Worm (Caenorhabditis elegans): ENCODE measurements around the gene popl-7.

The popl-7 gene

DNA sequence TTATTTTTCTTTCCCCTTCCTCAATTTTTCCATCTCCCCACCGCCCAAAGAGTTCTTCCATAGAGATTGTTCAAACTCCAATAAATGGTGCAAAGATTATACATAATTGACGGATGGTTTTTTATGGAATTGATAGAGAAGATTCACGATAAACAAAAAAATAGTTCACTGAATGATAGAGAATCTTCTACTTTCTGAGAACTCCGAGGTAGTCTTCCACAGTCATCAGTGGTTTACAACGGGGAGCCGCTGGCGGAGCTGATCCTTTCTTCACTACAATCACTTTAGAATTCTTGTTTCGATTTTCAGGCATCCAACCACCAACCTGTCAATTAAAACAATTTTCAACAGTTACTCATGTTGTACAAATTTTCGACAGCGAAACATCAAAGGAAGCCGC is 14.5 kb upstream of the popl-7 start:
- TF ChIP-seq fkh-6 (tag; optimal IDR thresholded peaks at IDR 0.05) (no peak), ceh-48 (tag; optimal IDR thresholded peaks at IDR 0.05) (no peak), gmeb-2 (tag; optimal IDR thresholded peaks at IDR 0.05) (no peak), dmd-4 (tag; optimal IDR thresholded peaks at IDR 0.05; ENCODE audit: borderline replicate concordance) (no peak), nhr-11 (tag; optimal IDR thresholded peaks at IDR 0.05) (no peak), ceh-24 (tag; optimal IDR thresholded peaks at IDR 0.05) (no peak), lim-6 (tag; optimal IDR thresholded peaks at IDR 0.05) (no peak), pha-2 (tag; optimal IDR thresholded peaks at IDR 0.05) (no peak), ceh-18 (tag; optimal IDR thresholded peaks at IDR 0.05) (no peak), lin-11 (tag; optimal IDR thresholded peaks at IDR 0.05) (no peak), ceh-19 (GFP tag; optimal IDR thresholded peaks at IDR 0.05) (no peak), pag-3 (tag; optimal IDR thresholded peaks at IDR 0.05; ENCODE audit: borderline replicate concordance) (no peak), tbx-7 (tag; optimal IDR thresholded peaks at IDR 0.05) (no peak), ceh-6 (GFP tag; optimal IDR thresholded peaks at IDR 0.05) (no peak), sdc-2 (tag; optimal IDR thresholded peaks at IDR 0.05) (no peak), nhr-232 (tag; optimal IDR thresholded peaks at IDR 0.05) (no peak), elt-2 (tag; optimal IDR thresholded peaks at IDR 0.05) (no peak), pha-4 (tag; optimal IDR thresholded peaks at IDR 0.05) (no peak), ztf-16 (tag; optimal IDR thresholded peaks at IDR 0.05) (no peak)

DNA sequence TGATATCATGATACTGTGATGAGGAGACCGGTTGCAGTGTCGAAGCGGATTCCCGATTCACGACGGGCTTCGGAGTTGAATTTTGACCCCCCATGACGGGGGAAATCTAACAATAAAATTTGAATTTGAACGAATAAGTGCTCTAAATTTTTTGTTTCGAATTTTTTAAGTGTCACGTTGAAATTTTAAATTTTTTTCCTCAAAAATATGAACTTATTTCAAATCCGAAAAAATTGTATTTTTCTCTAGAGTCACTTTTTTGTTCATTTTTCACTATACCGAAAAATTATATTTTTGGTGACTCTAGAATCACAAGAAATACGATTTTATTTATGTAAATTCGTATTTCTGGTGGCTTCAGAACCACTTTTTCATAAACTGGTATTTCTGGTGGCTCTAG is 12.0 kb upstream of the popl-7 start, which contains the start of gene W02A2.8:
TSS of gene W02A2.8 (minus strand) at position 101 of the 400 bp plus-strand sequence.
- TF ChIP-seq ceh-9 (tag; optimal IDR thresholded peaks at IDR 0.05) (no peak), T23F11.4 (GFP tag; optimal IDR thresholded peaks at IDR 0.05) (no peak), syd-9 (tag; optimal IDR thresholded peaks at IDR 0.05) (no peak), ttx-3 (tag; optimal IDR thresholded peaks at IDR 0.05) (no peak), elt-4 (tag; optimal IDR thresholded peaks at IDR 0.05) (no peak), nfya-1 (tag; optimal IDR thresholded peaks at IDR 0.05) (no peak)

DNA sequence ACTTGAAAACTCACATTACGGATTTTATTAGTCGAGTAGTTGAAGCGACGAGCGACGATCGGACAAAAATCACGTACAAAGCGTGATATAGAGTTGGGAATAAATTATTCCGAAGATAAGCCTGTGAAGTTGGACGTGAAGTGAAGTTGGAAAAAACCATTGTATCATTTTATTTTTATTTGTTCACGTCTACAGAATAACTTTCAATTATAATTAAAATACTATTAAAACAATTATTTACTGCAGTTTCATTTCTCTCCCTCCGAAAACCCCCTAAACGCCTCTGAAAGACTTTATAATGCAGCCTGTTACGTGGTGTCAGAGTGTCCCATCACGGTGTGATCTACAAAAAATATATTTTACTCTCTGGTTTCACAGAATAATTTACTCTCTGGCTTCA is 10.3 kb upstream of the popl-7 start, which contains the start of gene Y62E10A.3:
TSS of gene Y62E10A.3 (minus strand) at position 101 of the 400 bp plus-strand sequence.
- TF ChIP-seq nhr-232 (tag; optimal IDR thresholded peaks at IDR 0.05) (no peak), odd-2 (tag; optimal IDR thresholded peaks at IDR 0.05) (no peak), gmeb-2 (tag; optimal IDR thresholded peaks at IDR 0.05) (no peak), mec-3 (tag; optimal IDR thresholded peaks at IDR 0.05; ENCODE audit: borderline replicate concordance) (no peak), sox-2 (GFP tag; IDR thresholded peaks at IDR 0.05) (no peak), ceh-19 (GFP tag; optimal IDR thresholded peaks at IDR 0.05) (no peak), unc-86 (tag; optimal IDR thresholded peaks at IDR 0.05) (no peak), elt-2 (tag; optimal IDR thresholded peaks at IDR 0.05) (no peak), unc-55 (GFP tag; optimal IDR thresholded peaks at IDR 0.05) (no peak)

DNA sequence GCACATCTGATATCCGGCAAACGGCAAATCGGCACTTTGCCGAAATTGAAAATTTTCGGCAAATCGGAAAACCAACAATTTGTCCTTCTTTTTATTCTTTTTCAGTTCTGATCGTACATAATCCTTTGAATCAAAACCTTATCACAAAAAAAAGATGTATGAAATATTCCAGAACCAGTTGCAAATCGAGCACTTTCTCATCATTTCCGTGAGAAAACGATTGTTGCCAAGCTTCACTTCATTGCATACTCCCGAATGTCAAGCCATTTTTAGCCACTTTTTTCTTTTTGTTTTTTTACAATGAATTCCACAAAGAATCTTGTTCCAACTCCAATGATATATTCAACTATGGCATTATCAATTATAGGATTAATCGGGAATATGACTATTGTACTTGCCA is 5.6 kb upstream of the popl-7 start, which contains the start of gene srsx-25:
TSS of gene srsx-25 (plus strand) at position 301 of the 400 bp plus-strand sequence.
- TF ChIP-seq ama-1 (optimal IDR thresholded peaks at IDR 0.05) = no peak
- TF ChIP-seq gmeb-2 (tag; optimal IDR thresholded peaks at IDR 0.05) = no peak
- no peak for TF ChIP-seq pha-2 (tag; optimal IDR thresholded peaks at IDR 0.05)
- no peak for TF ChIP-seq tbx-7 (tag; optimal IDR thresholded peaks at IDR 0.05)
- no peak for TF ChIP-seq ceh-14 (tag; optimal IDR thresholded peaks at IDR 0.05)
- no peak for TF ChIP-seq ceh-48 (tag; optimal IDR thresholded peaks at IDR 0.05)
- no peak for TF ChIP-seq pqm-1 (tag; optimal IDR thresholded peaks at IDR 0.05)
- TF ChIP-seq madf-2 (tag; optimal IDR thresholded peaks at IDR 0.05) = no peak
- no peak for TF ChIP-seq unc-42 (tag; optimal IDR thresholded peaks at IDR 0.05)
- no peak for TF ChIP-seq ets-4 (tag; optimal IDR thresholded peaks at IDR 0.05)
- no peak for TF ChIP-seq hlh-8 (tag; optimal IDR thresholded peaks at IDR 0.05)
- TF ChIP-seq ztf-16 (tag; optimal IDR thresholded peaks at IDR 0.05) = no peak
- TF ChIP-seq ceh-24 (tag; optimal IDR thresholded peaks at IDR 0.05) = no peak
- no peak for TF ChIP-seq ceh-34 (tag; optimal IDR thresholded peaks at IDR 0.05)
- TF ChIP-seq nhr-232 (tag; optimal IDR thresholded peaks at IDR 0.05) = no peak
- TF ChIP-seq F13H6.1 (tag; optimal IDR thresholded peaks at IDR 0.05) = no peak
- no peak for TF ChIP-seq tbx-2 (tag; optimal IDR thresholded peaks at IDR 0.05)
